Fruit fly (Drosophila melanogaster): ENCODE data around the gene ninaA.
A peak's percentile ranks its signal among the peaks of the same experiment; 100 is the strongest.

The ninaA gene

dm6 chr2L:870749-871418 is 6.2 kb upstream of the ninaA start (continued):
- no peak for TF ChIP-seq wor (GFP tag; IDR thresholded peaks at IDR 0.05)
- TF ChIP-seq CG6175 (GFP tag; IDR thresholded peaks at IDR 0.05): peak; percentile 49; the same call in 1 of the 3 replicates
- TF ChIP-seq CG7556 (GFP tag; optimal IDR thresholded peaks at IDR 0.05): peak; percentile 61
- TF ChIP-seq HmgD (GFP tag; optimal IDR thresholded peaks at IDR 0.05): peak; percentile 44
- TF ChIP-seq CG10147 (GFP tag; optimal IDR thresholded peaks at IDR 0.05): no peak
- TF ChIP-seq CG10366 (GFP tag; IDR thresholded peaks at IDR 0.05): peak; percentile 72
- no peak for TF ChIP-seq Spps (tag; optimal IDR thresholded peaks at IDR 0.05)
- TF ChIP-seq pzg (GFP tag; optimal IDR thresholded peaks at IDR 0.05): peak; percentile 43
- peak; percentile 67 for TF ChIP-seq Ssrp (tag; optimal IDR thresholded peaks at IDR 0.05)
- no peak for TF ChIP-seq CG17361 (GFP tag; IDR thresholded peaks at IDR 0.05)
- TF ChIP-seq fd96Cb (tag; optimal IDR thresholded peaks at IDR 0.05): peak; percentile 52
- TF ChIP-seq CG10431 (GFP tag; optimal IDR thresholded peaks at IDR 0.05): peak; percentile 21
- TF ChIP-seq ase (GFP tag; IDR thresholded peaks at IDR 0.05): no peak
- peak; percentile 85 for TF ChIP-seq nerfin-1 (tag; optimal IDR thresholded peaks at IDR 0.05)
- peak; percentile 62 for TF ChIP-seq cwo (GFP tag; optimal IDR thresholded peaks at IDR 0.05)
- TF ChIP-seq Hr3 (GFP tag; optimal IDR thresholded peaks at IDR 0.05): peak; percentile 67
- TF ChIP-seq CG3407 (GFP tag; optimal IDR thresholded peaks at IDR 0.05): peak; percentile 44
- peak; percentile 64 for TF ChIP-seq CG9817 (tag; optimal IDR thresholded peaks at IDR 0.05)
- TF ChIP-seq Fer3 (tag; optimal IDR thresholded peaks at IDR 0.05): peak; percentile 48
- TF ChIP-seq CG8924 (tag; optimal IDR thresholded peaks at IDR 0.05): peak; percentile 68
- TF ChIP-seq CG34422 (GFP tag; IDR thresholded peaks at IDR 0.05): no peak; the same call in 2 of the 3 replicates
- peak; percentile 29 for TF ChIP-seq CG10267 (tag; optimal IDR thresholded peaks at IDR 0.05)
- TF ChIP-seq NFAT (GFP tag; IDR thresholded peaks at IDR 0.05): no peak
- TF ChIP-seq tx (GFP tag; optimal IDR thresholded peaks at IDR 0.05): peak; percentile 77
- peak; percentile 100 for TF ChIP-seq trem (tag; optimal IDR thresholded peaks at IDR 0.05)
- peak in 1 of 3 experiments; percentile 38 for TF ChIP-seq lola (GFP tag; optimal IDR thresholded peaks at IDR 0.05)
- peak; percentile 74 for TF ChIP-seq pho (GFP tag; optimal IDR thresholded peaks at IDR 0.05)
- TF ChIP-seq al (GFP tag; IDR thresholded peaks at IDR 0.05): peak; percentile 64
- TF ChIP-seq MBD-R2 (GFP tag; IDR thresholded peaks at IDR 0.05): peak; percentile 41; the same call in 1 of the 2 replicates
- peak; percentile 78 for TF ChIP-seq ara (GFP tag; IDR thresholded peaks at IDR 0.05)
- TF ChIP-seq Rx (GFP tag; IDR thresholded peaks at IDR 0.05): peak; percentile 75
- TF ChIP-seq chinmo (GFP tag; IDR thresholded peaks at IDR 0.05; ENCODE audit: partially characterized antibody): 0 out of 4 replicates have a peak, but pooled peaks have one; percentile 60
- peak; percentile 59 for TF ChIP-seq Sox102F (GFP tag; optimal IDR thresholded peaks at IDR 0.05)
- TF ChIP-seq Hr39 (optimal IDR thresholded peaks at IDR 0.05): no peak
- TF ChIP-seq row (GFP tag; IDR thresholded peaks at IDR 0.05): peak; percentile 82
- peak; percentile 55 for TF ChIP-seq CG2712 (tag; optimal IDR thresholded peaks at IDR 0.05)
- TF ChIP-seq Dad (GFP tag; optimal IDR thresholded peaks at IDR 0.05): peak; percentile 79
- TF ChIP-seq Sox100B (GFP tag; optimal IDR thresholded peaks at IDR 0.05): no peak
- TF ChIP-seq Xbp1 (GFP tag; optimal IDR thresholded peaks at IDR 0.05): peak; percentile 76
- TF ChIP-seq CG33213 (GFP tag; optimal IDR thresholded peaks at IDR 0.05): peak; percentile 57
- 0 out of 2 replicates have a peak, but pooled peaks have one; percentile 15 for TF ChIP-seq ro (GFP tag; IDR thresholded peaks at IDR 0.05)
- peak; percentile 72 for TF ChIP-seq ems (GFP tag; optimal IDR thresholded peaks at IDR 0.05)
- TF ChIP-seq Dip3 (GFP tag; optimal IDR thresholded peaks at IDR 0.05): peak; percentile 62
- peak; percentile 42; the same call in 1 of the 3 replicates for TF ChIP-seq CG2199 (GFP tag; IDR thresholded peaks at IDR 0.05)
- TF ChIP-seq CG10462 (GFP tag; optimal IDR thresholded peaks at IDR 0.05): peak; percentile 31
- TF ChIP-seq Doc3 (GFP tag; IDR thresholded peaks at IDR 0.05; ENCODE audit: partially characterized antibody): no peak
- peak; percentile 59 for TF ChIP-seq esg (GFP tag; conservative IDR thresholded peaks at IDR 0.05)
- TF ChIP-seq btn (GFP tag; optimal IDR thresholded peaks at IDR 0.05): peak; percentile 72
- no peak for TF ChIP-seq CG14965 (GFP tag; optimal IDR thresholded peaks at IDR 0.05; ENCODE audit: borderline replicate concordance)
- TF ChIP-seq CG13296 (GFP tag; optimal IDR thresholded peaks at IDR 0.05): peak; percentile 11

Data from whole organism, embryonic.